Worm (Caenorhabditis elegans) whole organism, dauer: Measurements from ENCODE around the gene akap-1.

Experiments
- unc-62 ChIP-seq: sonication (generic microtip); optimal IDR thresholded peaks from 2 replicates; lab custom pipeline; 2017; ENCODE audit warnings: missing biosample characterization, missing genetic modification reagents, missing genetic modification characterization

The akap-1 gene

DNA sequence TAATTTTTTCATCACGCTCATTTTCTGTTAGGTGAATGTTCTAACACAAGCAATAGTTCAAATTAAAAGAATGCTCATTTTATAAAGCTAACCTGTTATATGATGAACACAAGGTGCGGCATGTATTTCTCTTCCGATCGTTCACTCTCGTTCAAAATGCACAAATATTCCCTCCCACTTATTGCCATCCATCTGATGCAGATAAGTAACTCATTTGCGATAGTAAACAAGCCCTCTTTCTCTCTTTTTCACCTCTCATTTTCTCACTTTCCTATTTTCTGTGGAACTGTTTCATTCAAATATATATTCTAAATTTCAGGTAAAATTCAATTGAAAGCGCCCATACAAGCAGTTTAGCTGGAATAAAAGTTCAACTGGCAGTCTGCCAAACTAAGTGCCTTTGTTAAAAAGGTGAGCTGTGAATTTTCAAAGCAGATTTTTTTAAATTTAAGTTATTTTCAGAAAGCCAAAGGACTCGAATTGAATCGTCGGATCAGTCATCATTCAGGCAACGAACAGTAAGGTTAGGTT is 7.2 kb upstream of the akap-1 start, which contains the start of the genes trmt-10C.2 and C56G2.22:
Gene trmt-10C.2 (plus strand): TSS at position 314 of the 531 bp plus-strand sequence.
Gene C56G2.22 (plus strand): TSS at position 481 of the 531 bp plus-strand sequence.
- TF ChIP-seq unc-62 = no peak

DNA sequence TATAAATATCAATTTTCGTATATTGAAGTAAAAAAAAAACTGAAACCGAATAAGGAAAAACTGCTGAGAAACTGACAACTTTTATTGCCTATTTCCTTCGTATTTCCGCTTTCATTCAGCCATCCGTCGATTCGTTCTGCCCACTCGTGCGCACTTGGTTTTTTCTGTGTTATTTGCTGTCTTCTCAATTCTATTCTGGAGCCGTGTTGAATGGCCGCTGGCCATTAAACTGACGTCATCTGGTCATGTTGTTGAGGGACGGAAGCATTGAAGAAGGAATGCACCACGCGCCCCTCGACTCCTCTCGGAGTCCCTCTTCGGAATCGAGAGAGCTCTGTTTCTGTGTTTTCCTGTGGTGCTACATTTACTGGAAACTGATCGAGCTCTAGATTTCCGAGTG is 4.6 kb upstream of the akap-1 start:
- no peak for TF ChIP-seq unc-62

- no peak for TF ChIP-seq unc-62
These were observed 2.8 kb upstream of the akap-1 start for ce11 chrIII:6350424-6350823.

- TF ChIP-seq unc-62 = no peak
These were observed 1.7 kb upstream of the akap-1 start for ce11 chrIII:6351438-6351837.

DNA sequence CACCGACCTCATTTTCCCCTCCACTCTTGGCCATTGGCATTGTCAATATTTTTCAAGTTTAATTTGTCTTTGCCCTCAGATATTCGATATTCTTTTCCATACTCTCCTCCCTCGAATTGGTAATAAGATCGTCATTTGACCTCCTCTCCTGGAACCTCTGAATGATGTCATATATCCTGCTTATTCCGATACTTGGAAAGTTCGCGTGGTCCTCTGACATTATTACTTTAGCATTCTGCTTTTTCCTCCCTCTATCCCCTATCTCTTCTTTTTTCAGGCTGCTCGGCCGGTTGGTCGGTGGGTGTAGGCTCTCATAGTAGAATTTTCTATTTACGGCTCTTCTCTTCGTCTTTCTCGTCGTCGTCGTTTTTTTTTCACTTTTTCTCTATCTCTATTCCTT is 725 bp upstream of the akap-1 start:
- no peak for TF ChIP-seq unc-62

ce11 chrIII:6355359-6355758 is 2.2 kb downstream of the akap-1 start:
- TF ChIP-seq unc-62 = no peak

DNA sequence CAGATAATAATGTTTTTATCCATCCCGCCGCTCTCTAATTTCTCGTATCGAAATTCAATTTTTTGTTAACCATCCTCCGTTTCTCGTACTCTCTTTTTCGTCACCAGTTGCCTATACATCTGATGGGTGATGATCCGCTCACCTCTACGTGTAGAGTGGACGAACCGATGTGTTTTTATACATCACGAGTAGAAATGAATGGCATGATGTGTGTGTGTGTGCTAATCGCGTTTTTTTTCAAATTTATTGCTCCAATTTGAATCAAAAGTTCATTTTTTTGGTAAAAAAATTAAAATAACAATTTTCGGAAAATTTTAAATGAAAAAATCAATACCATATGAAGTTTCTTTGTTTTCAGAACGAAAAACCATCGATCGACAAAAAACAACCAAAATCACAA is 2.8 kb downstream of the akap-1 start:
- no peak for TF ChIP-seq unc-62

- TF ChIP-seq unc-62 = no peak
These were observed 3.6 kb downstream of the akap-1 start for ce11 chrIII:6356764-6357163.

DNA sequence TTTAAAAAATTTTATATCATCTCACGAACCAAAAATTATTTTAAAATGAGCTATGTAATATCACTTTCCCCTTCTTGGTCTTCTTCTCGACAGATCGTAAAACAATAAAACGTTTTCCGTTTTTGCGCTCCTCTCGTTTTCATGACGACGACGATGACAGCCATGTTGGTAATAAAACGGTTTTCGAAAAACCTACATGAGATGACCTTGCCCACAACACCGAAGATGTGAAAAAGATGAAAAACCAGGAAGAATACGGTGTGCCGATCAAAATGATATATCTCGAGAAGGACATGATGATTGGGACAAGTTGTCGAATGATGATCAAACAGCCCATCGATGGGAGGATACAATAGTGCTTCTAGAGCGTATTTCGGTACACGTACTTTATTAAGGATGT is 5.5 kb downstream of the akap-1 start:
- TF ChIP-seq unc-62 = no peak

ce11 chrIII:6359171-6359854 is 6.1 kb downstream of the akap-1 start:
- no peak for TF ChIP-seq unc-62

DNA sequence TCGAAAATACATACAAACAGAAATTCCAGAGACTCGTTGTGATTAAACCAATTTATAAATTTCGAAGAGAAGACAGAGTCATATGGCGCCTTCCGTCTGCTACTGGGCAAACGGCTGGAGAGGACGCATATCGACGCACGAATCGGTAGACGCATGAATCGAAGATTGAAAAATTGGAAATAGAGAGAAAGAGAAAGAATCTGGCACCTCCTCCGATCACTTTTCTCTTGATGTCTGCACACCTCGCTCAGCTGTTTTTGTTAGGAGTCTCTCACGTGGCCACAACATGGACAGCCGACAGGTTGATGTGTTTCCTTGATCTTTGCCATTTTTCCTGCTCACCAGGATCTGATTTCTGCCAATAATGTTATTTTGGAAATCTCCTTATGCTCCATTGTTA is 6.9 kb downstream of the akap-1 start:
- TF ChIP-seq unc-62 = no peak

- TF ChIP-seq unc-62 = no peak
These were observed 7.6 kb downstream of the akap-1 start for ce11 chrIII:6360825-6361224.

- TF ChIP-seq unc-62 = no peak
These were observed 8.4 kb downstream of the akap-1 start for ce11 chrIII:6361560-6361959.

- no peak for TF ChIP-seq unc-62
These were observed 9.2 kb downstream of the akap-1 start for ce11 chrIII:6362323-6362922.

- TF ChIP-seq unc-62 = no peak
These were observed 11.2 kb downstream of the akap-1 start for ce11 chrIII:6364395-6364794.

DNA sequence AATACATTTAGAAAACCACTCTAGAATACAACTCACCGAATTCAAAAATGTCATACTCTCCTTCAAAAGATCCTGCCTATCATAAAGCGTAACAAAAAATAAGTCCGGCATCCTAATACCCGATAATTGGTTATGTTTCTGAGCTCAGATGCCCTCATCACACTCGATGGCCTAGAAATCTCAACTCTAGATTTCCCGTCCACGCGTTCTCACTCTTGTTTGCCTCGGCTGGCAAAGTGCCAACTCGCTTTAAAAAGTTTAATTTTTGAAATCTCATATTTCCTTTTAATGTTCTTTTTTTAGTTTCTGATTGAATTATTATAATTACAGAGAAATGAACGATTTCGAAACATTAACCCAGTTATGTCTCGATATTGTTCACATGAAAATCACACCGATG is 14.5 kb downstream of the akap-1 start, which contains the start of the genes C56G2.15 and thoc-2:
Gene C56G2.15 (minus strand): TSS at position 188 of the 400 bp plus-strand sequence.
Gene thoc-2 (plus strand): TSS at position 331 of the 400 bp plus-strand sequence.
- TF ChIP-seq unc-62 = no peak

DNA sequence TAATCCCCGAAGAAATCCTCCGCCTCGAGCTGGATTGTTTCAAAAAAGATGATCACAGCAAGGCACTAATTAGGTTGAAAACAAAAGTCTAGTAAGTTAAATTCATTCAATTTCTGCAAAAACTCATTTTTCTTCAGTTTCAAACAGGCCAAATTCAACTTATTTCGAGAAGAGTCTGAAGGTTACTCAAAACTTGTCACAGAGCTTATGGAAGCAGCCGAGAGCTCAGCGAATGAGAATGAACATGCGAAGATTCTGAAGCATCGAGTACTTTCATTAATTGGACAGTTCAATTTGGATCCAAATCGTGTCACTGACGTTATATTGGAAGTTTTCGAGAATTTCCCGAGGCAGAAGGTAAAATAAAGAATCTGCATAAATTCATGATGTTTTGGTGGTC is 15.3 kb downstream of the akap-1 start:
- no peak for TF ChIP-seq unc-62

DNA sequence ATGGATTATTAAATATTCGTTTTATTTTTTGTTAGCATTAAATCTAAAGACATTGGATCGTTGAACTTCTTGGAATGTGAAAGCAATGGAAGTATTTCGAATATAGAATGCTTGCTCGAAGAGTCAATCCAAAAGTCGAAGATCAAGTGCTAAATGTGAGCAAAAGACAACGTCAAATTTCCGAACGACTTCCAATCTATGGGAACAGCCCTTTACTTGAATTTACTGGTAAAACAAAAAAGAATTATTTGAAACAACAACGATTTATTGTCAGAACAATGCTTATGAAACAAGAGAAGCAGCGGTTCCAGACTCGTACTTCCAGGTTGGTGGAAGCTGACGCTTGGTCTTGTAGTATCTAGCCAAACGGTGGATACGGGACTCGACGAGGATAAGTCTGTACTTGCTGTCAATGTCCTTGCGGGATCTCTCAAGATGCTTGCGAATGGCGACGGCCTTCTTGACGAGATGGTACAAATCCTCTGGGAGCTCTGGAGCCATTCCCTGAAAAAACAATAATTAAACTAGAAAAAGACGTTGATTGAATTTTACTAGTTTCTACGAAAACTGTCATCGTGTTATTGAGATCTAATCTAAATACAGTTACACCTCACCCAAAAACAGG is 20.8 kb downstream of the akap-1 start:
- TF ChIP-seq unc-62 = no peak
